Fruit fly (Drosophila melanogaster): ENCODE data around the gene btsz.

btsz gene

dm6 chr3R:14864819-14865218 is 10.5 kb downstream of the btsz start:
- TF ChIP-seq Hr96 (GFP tag; optimal IDR thresholded peaks at IDR 0.05), result no peak
- TF ChIP-seq bab1 (GFP tag; optimal IDR thresholded peaks at IDR 0.05), result no peak
- no peak for TF ChIP-seq CG33017 (tag; optimal IDR thresholded peaks at IDR 0.05)
- no peak for TF ChIP-seq CG5204 (GFP tag; optimal IDR thresholded peaks at IDR 0.05)
- TF ChIP-seq toe (GFP tag; optimal IDR thresholded peaks at IDR 0.05), result no peak
- TF ChIP-seq cnc (optimal IDR thresholded peaks at IDR 0.05), result no peak
- TF ChIP-seq CG12768 (GFP tag; optimal IDR thresholded peaks at IDR 0.05), result no peak
- no peak for TF ChIP-seq CG1620 (GFP tag; optimal IDR thresholded peaks at IDR 0.05)

- TF ChIP-seq CG14711 (tag; optimal IDR thresholded peaks at IDR 0.05) (peak; percentile 10), Hr96 (GFP tag; optimal IDR thresholded peaks at IDR 0.05) (no peak), Clk (GFP tag; optimal IDR thresholded peaks at IDR 0.05) (no peak), CG11617 (GFP tag; optimal IDR thresholded peaks at IDR 0.05) (peak; percentile 46), cic (GFP tag; optimal IDR thresholded peaks at IDR 0.05) (peak; percentile 63), CG5204 (GFP tag; optimal IDR thresholded peaks at IDR 0.05) (peak; percentile 13), CG33017 (tag; optimal IDR thresholded peaks at IDR 0.05) (peak; percentile 74), bab1 (GFP tag; optimal IDR thresholded peaks at IDR 0.05) (peak; percentile 7), CG12768 (GFP tag; optimal IDR thresholded peaks at IDR 0.05) (peak; percentile 60), Crg-1 (GFP tag; optimal IDR thresholded peaks at IDR 0.05) (peak; percentile 71), toe (GFP tag; optimal IDR thresholded peaks at IDR 0.05) (no peak), cnc (optimal IDR thresholded peaks at IDR 0.05) (no peak), pad (GFP tag; optimal IDR thresholded peaks at IDR 0.05) (peak; percentile 40), Mnt (GFP tag; optimal IDR thresholded peaks at IDR 0.05) (peak; percentile 21), CG7045 (GFP tag; optimal IDR thresholded peaks at IDR 0.05) (peak; percentile 43), CG7101 (tag; optimal IDR thresholded peaks at IDR 0.05) (peak; percentile 32)
These were observed 21.5 kb downstream of the btsz start for dm6 chr3R:14853767-14854191.

dm6 chr3R:14852610-14853009 is 22.7 kb downstream of the btsz start:
- TF ChIP-seq Clk (GFP tag; optimal IDR thresholded peaks at IDR 0.05) (no peak), tj (GFP tag; optimal IDR thresholded peaks at IDR 0.05) (peak; percentile 26), CG7045 (GFP tag; optimal IDR thresholded peaks at IDR 0.05) (no peak)

- TF ChIP-seq cic (GFP tag; optimal IDR thresholded peaks at IDR 0.05), result no peak
- no peak for TF ChIP-seq toe (GFP tag; optimal IDR thresholded peaks at IDR 0.05)
- no peak for TF ChIP-seq pad (GFP tag; optimal IDR thresholded peaks at IDR 0.05)
- no peak for TF ChIP-seq CG14711 (tag; optimal IDR thresholded peaks at IDR 0.05)
- TF ChIP-seq bab1 (GFP tag; optimal IDR thresholded peaks at IDR 0.05), result no peak
- no peak for TF ChIP-seq Mnt (GFP tag; optimal IDR thresholded peaks at IDR 0.05)
- TF ChIP-seq CG12768 (GFP tag; optimal IDR thresholded peaks at IDR 0.05), result no peak
- TF ChIP-seq kay (GFP tag; ENCODE audit: borderline replicate concordance), result no peak
These were observed 27.4 kb downstream of the btsz start for dm6 chr3R:14847844-14848243.

- TF ChIP-seq CG11617 (GFP tag; optimal IDR thresholded peaks at IDR 0.05) (no peak), CG33017 (tag; optimal IDR thresholded peaks at IDR 0.05) (no peak), Crg-1 (GFP tag; optimal IDR thresholded peaks at IDR 0.05) (no peak), pad (GFP tag; optimal IDR thresholded peaks at IDR 0.05) (no peak), CG12768 (GFP tag; optimal IDR thresholded peaks at IDR 0.05) (no peak), CG5204 (GFP tag; optimal IDR thresholded peaks at IDR 0.05) (no peak), CG7045 (GFP tag; optimal IDR thresholded peaks at IDR 0.05) (no peak), CG14711 (tag; optimal IDR thresholded peaks at IDR 0.05) (no peak), cic (GFP tag; optimal IDR thresholded peaks at IDR 0.05) (no peak), bab1 (GFP tag; optimal IDR thresholded peaks at IDR 0.05) (no peak), ovo (GFP tag; optimal IDR thresholded peaks at IDR 0.05) (no peak), tj (GFP tag; optimal IDR thresholded peaks at IDR 0.05) (no peak)
These were observed 28.2 kb downstream of the btsz start for dm6 chr3R:14846924-14847599.

dm6 chr3R:14844743-14845142 is 30.5 kb downstream of the btsz start, which contains the start of gene CG3610:
TSS of gene CG3610 (plus strand) at chr3R:14845043.
- TF ChIP-seq pad (GFP tag; optimal IDR thresholded peaks at IDR 0.05) (no peak), bab1 (GFP tag; optimal IDR thresholded peaks at IDR 0.05) (no peak), Mnt (GFP tag; optimal IDR thresholded peaks at IDR 0.05) (no peak), Crg-1 (GFP tag; optimal IDR thresholded peaks at IDR 0.05) (no peak), CG7101 (tag; optimal IDR thresholded peaks at IDR 0.05) (no peak), CG11617 (GFP tag; optimal IDR thresholded peaks at IDR 0.05) (no peak), toe (GFP tag; optimal IDR thresholded peaks at IDR 0.05) (no peak), cic (GFP tag; optimal IDR thresholded peaks at IDR 0.05) (no peak), CG14711 (tag; optimal IDR thresholded peaks at IDR 0.05) (no peak), CG12768 (GFP tag; optimal IDR thresholded peaks at IDR 0.05) (no peak), cnc (optimal IDR thresholded peaks at IDR 0.05) (no peak), tj (GFP tag; optimal IDR thresholded peaks at IDR 0.05) (no peak), CG1620 (GFP tag; optimal IDR thresholded peaks at IDR 0.05) (no peak), CG5204 (GFP tag; optimal IDR thresholded peaks at IDR 0.05) (no peak), ovo (GFP tag; optimal IDR thresholded peaks at IDR 0.05) (no peak), kay (GFP tag; ENCODE audit: borderline replicate concordance) (no peak), Hr96 (GFP tag; optimal IDR thresholded peaks at IDR 0.05) (no peak), Clk (GFP tag; optimal IDR thresholded peaks at IDR 0.05) (no peak), CG7045 (GFP tag; optimal IDR thresholded peaks at IDR 0.05) (no peak), CG33017 (tag; optimal IDR thresholded peaks at IDR 0.05) (no peak)

- TF ChIP-seq CG14711 (tag; optimal IDR thresholded peaks at IDR 0.05), result no peak
- TF ChIP-seq Mnt (GFP tag; optimal IDR thresholded peaks at IDR 0.05), result no peak
- no peak for TF ChIP-seq CG12768 (GFP tag; optimal IDR thresholded peaks at IDR 0.05)
- TF ChIP-seq CG5204 (GFP tag; optimal IDR thresholded peaks at IDR 0.05), result no peak
These were observed 43.0 kb downstream of the btsz start for dm6 chr3R:14832256-14832655.
